Worm (Caenorhabditis elegans): Measurements from ENCODE around the gene T12B5.14.

DNA sequence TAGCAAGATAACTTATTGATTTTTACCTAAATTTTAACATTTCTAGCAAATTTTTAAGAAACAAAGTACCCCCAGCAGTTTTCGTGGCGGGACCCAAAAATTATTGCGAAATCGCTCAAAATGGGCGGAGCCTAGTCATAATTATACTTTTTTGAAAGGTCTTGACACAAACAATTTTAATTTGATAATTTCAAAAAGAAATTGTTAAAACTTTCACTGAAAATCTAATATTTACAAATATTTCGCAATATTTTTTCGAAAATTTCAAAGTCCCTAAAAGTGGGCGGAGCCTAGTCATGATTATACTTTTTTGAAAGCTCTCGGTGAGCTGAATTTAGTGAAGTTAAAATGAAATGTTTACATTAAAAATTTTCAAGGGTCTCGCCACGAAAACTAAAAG lies 49.8 kb downstream of the T12B5.14 start:
- TF ChIP-seq flt-1 (GFP tag; IDR thresholded peaks at IDR 0.05) (no peak), tbx-37 (GFP tag; conservative IDR thresholded peaks at IDR 0.05) (no peak), sea-1 (GFP tag; conservative IDR thresholded peaks at IDR 0.05) (no peak), ama-1 (optimal IDR thresholded peaks at IDR 0.05) (no peak), hmbx-1 (tag; optimal IDR thresholded peaks at IDR 0.05) (no peak), hnd-1 (tag; optimal IDR thresholded peaks at IDR 0.05) (no peak), B0310.2 (tag; optimal IDR thresholded peaks at IDR 0.05) (no peak)

Data from whole organism, early embryonic.